Worm (Caenorhabditis elegans) whole organism, L1 larva: Measurements from ENCODE around the gene K09C6.9.
A peak's percentile ranks its signal among the peaks of the same experiment; 100 is the strongest.

ENCODE experiments used
- C16A3.4 ChIP-seq: fragments of 150-350 bp; optimal IDR thresholded peaks from 2 replicates; lab custom pipeline; 2014; ENCODE audit warnings: missing biosample characterization, missing genetic modification characterization
- C34B4.2 ChIP-seq: sonication (generic microtip); optimal IDR thresholded peaks from 2 replicates; lab custom pipeline; 2017; ENCODE audit warnings: mild to moderate bottlenecking, missing genetic modification characterization, missing compliant biosample characterization
- Y116A8C.19 ChIP-seq: sonication (generic microtip); optimal IDR thresholded peaks from 2 replicates; lab custom pipeline; 2016; ENCODE audit warnings: missing compliant biosample characterization, missing genetic modification characterization, borderline replicate concordance
- alr-1 ChIP-seq: fragments of 200-800 bp; sonication (Bioruptor generic); optimal IDR thresholded peaks from 2 replicates; lab custom pipeline; 2018; ENCODE audit warnings: borderline replicate concordance, mild to moderate bottlenecking, missing genetic modification characterization, missing compliant biosample characterization
- aly-2 ChIP-seq: fragments of 150-350 bp; optimal IDR thresholded peaks from 2 replicates; lab custom pipeline; 2014; ENCODE audit warnings: missing biosample characterization, missing genetic modification characterization
- ama-1 ChIP-seq: fragments of 150-350 bp; optimal IDR thresholded peaks from 2 replicates; lab custom pipeline; 2014
- ceh-63 ChIP-seq: fragments of 200-800 bp; sonication (Bioruptor generic); optimal IDR thresholded peaks from 2 replicates; lab custom pipeline; 2018; ENCODE audit warnings: mild to moderate bottlenecking, missing genetic modification characterization, missing compliant biosample characterization
- ceh-8 ChIP-seq: fragments of 200-800 bp; sonication (Bioruptor generic); optimal IDR thresholded peaks from 2 replicates; lab custom pipeline; 2018; ENCODE audit warnings: mild to moderate bottlenecking, missing genetic modification characterization, moderate library complexity, missing compliant biosample characterization
- ceh-82 ChIP-seq, 3 experiments: fragments of 150-350 bp in 1 of 3; sonication (generic microtip) in 2 of 3; optimal IDR thresholded peaks; 2 replicates each; lab custom pipeline; 2014 to 2017; ENCODE audit warnings: missing biosample characterization in 3 of 3, missing genetic modification characterization in 3 of 3
- ceh-90 ChIP-seq: sonication (generic microtip); optimal IDR thresholded peaks from 2 replicates; lab custom pipeline; 2016; ENCODE audit warnings: missing genetic modification characterization, missing compliant biosample characterization
- dpl-1 ChIP-seq, 3 experiments: fragments of 150-350 bp in 2 of 3; sonication (generic microtip) in 1 of 3; optimal IDR thresholded peaks; 2 replicates each; lab custom pipeline; 2014 to 2017; ENCODE audit warnings: missing biosample characterization in 3 of 3, missing genetic modification characterization in 3 of 3, missing genetic modification reagents in 3 of 3
- efl-1 ChIP-seq, 4 experiments: fragments of 150-350 bp; optimal IDR thresholded peaks in 3 of 4; peaks in 1 of 4; 1 replicate in 1 of 4; 2 replicates in 3 of 4; lab custom pipeline; 2014; ENCODE audit warnings: missing biosample characterization in 2 of 4, missing genetic modification characterization in 2 of 4, missing genetic modification reagents in 2 of 4
- efl-3 ChIP-seq: fragments of 200-800 bp; sonication (Bioruptor generic); optimal IDR thresholded peaks from 2 replicates; lab custom pipeline; 2018; ENCODE audit warnings: mild to moderate bottlenecking, missing genetic modification characterization, missing compliant biosample characterization
- elt-2 ChIP-seq: sonication (generic microtip); optimal IDR thresholded peaks from 2 replicates; lab custom pipeline; 2016; ENCODE audit warnings: missing genetic modification characterization, mild to moderate bottlenecking, inconsistent platforms, missing compliant biosample characterization, missing genetic modification reagents
- hlh-4 ChIP-seq: sonication (generic microtip); optimal IDR thresholded peaks from 2 replicates; lab custom pipeline; 2016; ENCODE audit warnings: mild to moderate bottlenecking, missing genetic modification characterization, missing compliant biosample characterization
- hpl-2 ChIP-seq: fragments of 150-350 bp; optimal IDR thresholded peaks from 2 replicates; lab custom pipeline; 2014; ENCODE audit warnings: missing biosample characterization, missing genetic modification reagents, missing genetic modification characterization
- irx-1 ChIP-seq: sonication (generic microtip); optimal IDR thresholded peaks from 2 replicates; lab custom pipeline; 2016; ENCODE audit warnings: missing genetic modification characterization, missing compliant biosample characterization
- lin-15B ChIP-seq: fragments of 150-350 bp; sonication (generic microtip); optimal IDR thresholded peaks from 3 replicates; lab custom pipeline; 2014; ENCODE audit warnings: missing biosample characterization, missing genetic modification characterization
- lir-3 ChIP-seq: sonication (generic microtip); optimal IDR thresholded peaks from 2 replicates; lab custom pipeline; 2016; ENCODE audit warnings: mild to moderate bottlenecking, missing genetic modification characterization, moderate library complexity, missing compliant biosample characterization; ENCODE audit not compliant: poor library complexity
- lsy-2 ChIP-seq, 2 experiments: fragments of 150-350 bp; optimal IDR thresholded peaks; 2 replicates each; lab custom pipeline; 2014; ENCODE audit warnings: missing biosample characterization in 2 of 2, missing genetic modification characterization in 2 of 2
- mab-9 ChIP-seq: fragments of 200-800 bp; sonication (Bioruptor generic); IDR thresholded peaks from 2 replicates; pipeline ENCODE4 v1.3.6; 2022; ENCODE audit warnings: missing genetic modification reagents, missing genetic modification characterization, missing compliant biosample characterization
- mef-2 ChIP-seq: fragments of 150-350 bp; optimal IDR thresholded peaks from 2 replicates; lab custom pipeline; 2014; ENCODE audit warnings: missing biosample characterization, missing genetic modification characterization
- nhr-12 ChIP-seq: sonication (generic microtip); optimal IDR thresholded peaks from 2 replicates; lab custom pipeline; 2017; ENCODE audit warnings: missing biosample characterization, missing genetic modification characterization
- nhr-28 ChIP-seq: fragments of 150-350 bp; optimal IDR thresholded peaks from 2 replicates; lab custom pipeline; 2014; ENCODE audit warnings: missing biosample characterization, missing genetic modification characterization
- nhr-47 ChIP-seq: sonication (generic microtip); optimal IDR thresholded peaks from 2 replicates; lab custom pipeline; 2016; ENCODE audit warnings: mild to moderate bottlenecking, missing genetic modification characterization, moderate library complexity, missing compliant biosample characterization
- nhr-71 ChIP-seq: sonication (generic microtip); optimal IDR thresholded peaks from 2 replicates; lab custom pipeline; 2016; ENCODE audit warnings: mild to moderate bottlenecking, missing genetic modification characterization, moderate library complexity, missing compliant biosample characterization
- nhr-76 ChIP-seq: sonication (generic microtip); optimal IDR thresholded peaks from 2 replicates; lab custom pipeline; 2017; ENCODE audit warnings: missing biosample characterization, missing genetic modification characterization
- nhr-84 ChIP-seq: sonication (generic microtip); optimal IDR thresholded peaks from 2 replicates; lab custom pipeline; 2017; ENCODE audit warnings: missing biosample characterization, missing genetic modification characterization
- nhr-90 ChIP-seq: sonication (generic microtip); optimal IDR thresholded peaks from 2 replicates; lab custom pipeline; 2016; ENCODE audit warnings: mild to moderate bottlenecking, missing genetic modification characterization, missing compliant biosample characterization; ENCODE audit not compliant: poor library complexity
- pag-3 ChIP-seq: sonication (generic microtip); optimal IDR thresholded peaks from 2 replicates; lab custom pipeline; 2017; ENCODE audit warnings: missing genetic modification characterization, mild to moderate bottlenecking, missing compliant biosample characterization, antibody characterized with exemption, borderline replicate concordance; ENCODE audit not compliant: insufficient read depth
- pax-3 ChIP-seq: fragments of 200-800 bp; sonication (Bioruptor generic); optimal IDR thresholded peaks from 2 replicates; lab custom pipeline; 2018; ENCODE audit warnings: mild to moderate bottlenecking, missing genetic modification characterization, moderate library complexity, missing compliant biosample characterization
- snpc-4 ChIP-seq: fragments of 150-350 bp; optimal IDR thresholded peaks from 2 replicates; lab custom pipeline; 2014; ENCODE audit warnings: missing biosample characterization, missing genetic modification characterization
- sox-4 ChIP-seq: sonication (generic microtip); optimal IDR thresholded peaks from 2 replicates; lab custom pipeline; 2016; ENCODE audit warnings: missing genetic modification characterization, missing compliant biosample characterization
- sup-37 ChIP-seq: fragments of 200-800 bp; sonication (Bioruptor generic); optimal IDR thresholded peaks from 2 replicates; lab custom pipeline; 2018; ENCODE audit warnings: mild to moderate bottlenecking, missing genetic modification characterization, missing compliant biosample characterization
- unc-130 ChIP-seq: fragments of 150-350 bp; optimal IDR thresholded peaks from 2 replicates; lab custom pipeline; 2017; ENCODE audit warnings: missing biosample characterization, missing genetic modification characterization, inconsistent platforms
- unc-98 ChIP-seq: fragments of 200-800 bp; sonication (Bioruptor generic); IDR thresholded peaks from 2 replicates; pipeline ENCODE4 v1.3.6; 2022; ENCODE audit warnings: missing genetic modification characterization, missing compliant biosample characterization
- xbp-1 ChIP-seq: sonication (generic microtip); optimal IDR thresholded peaks from 2 replicates; lab custom pipeline; 2016; ENCODE audit warnings: missing genetic modification characterization, missing compliant biosample characterization
- zip-4 ChIP-seq: fragments of 200-800 bp; sonication (Bioruptor generic); optimal IDR thresholded peaks from 2 replicates; lab custom pipeline; 2018; ENCODE audit warnings: mild to moderate bottlenecking, missing genetic modification characterization, moderate library complexity, missing compliant biosample characterization
- ztf-11 ChIP-seq, 2 experiments: sonication (generic microtip); optimal IDR thresholded peaks; 2 replicates each; lab custom pipeline; 2016 to 2017; ENCODE audit warnings: missing genetic modification characterization in 2 of 2, missing biosample characterization in 1 of 2, missing compliant biosample characterization in 1 of 2
- ztf-4 ChIP-seq: fragments of 150-350 bp; optimal IDR thresholded peaks from 2 replicates; lab custom pipeline; 2014; ENCODE audit warnings: missing biosample characterization, missing genetic modification characterization

The K09C6.9 gene

DNA sequence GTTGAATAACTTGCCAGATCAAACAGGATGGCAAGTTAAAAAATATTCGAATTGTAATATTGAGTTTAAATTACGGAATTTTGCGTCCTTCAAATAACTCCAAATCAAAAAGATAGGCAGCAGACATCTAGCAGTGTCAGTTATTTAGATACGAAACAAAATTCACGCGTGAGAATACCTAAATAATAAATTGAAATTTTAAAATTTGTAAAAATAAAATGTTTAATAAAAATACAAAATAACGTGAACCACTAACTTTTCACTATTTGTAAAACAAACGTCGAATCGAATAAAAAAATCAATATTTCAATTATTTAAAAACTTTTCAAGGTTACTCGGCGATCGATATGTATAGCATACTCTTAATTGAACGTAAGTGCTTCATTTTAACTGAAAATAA lies 21.1 kb upstream of the K09C6.9 start, which contains the start of gene T02B11.9:
Gene T02B11.9 (plus strand): TSS at position 301 of the 400 bp plus-strand sequence.
- TF ChIP-seq hlh-4: no peak
- TF ChIP-seq irx-1 (tag; lab: Kevin White, UChicago): no peak

ce11 chrV:871029-871428 lies 16.2 kb upstream of the K09C6.9 start, which contains the start of gene T02B11.4:
Gene T02B11.4, minus strand, starts transcription at chrV:871129.
- TF ChIP-seq hpl-2 (GFP tag; lab: Kevin White, UChicago) (no peak), Y116A8C.19 (tag; lab: Kevin White, UChicago) (no peak), ceh-8 (GFP tag; lab: Kevin White, UChicago) (no peak)

DNA sequence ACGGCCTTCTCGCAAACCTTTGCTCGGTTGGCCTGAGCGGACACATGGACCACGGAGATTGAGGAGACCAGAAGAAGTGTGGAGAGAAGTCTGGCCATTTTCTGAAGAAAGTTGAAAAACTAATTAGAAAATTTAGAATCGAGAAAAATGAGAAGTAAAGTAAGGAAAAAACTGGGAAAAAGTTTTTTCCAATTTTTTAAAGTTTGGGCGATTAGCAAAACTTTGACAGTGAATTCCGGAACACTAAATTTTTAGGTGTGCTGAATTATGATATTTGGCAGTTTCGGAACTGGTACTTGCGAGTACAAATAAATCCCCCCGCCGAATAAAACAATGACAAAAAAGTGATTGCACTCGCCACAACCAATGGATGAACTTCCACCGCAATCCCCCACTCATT lies 11.9 kb upstream of the K09C6.9 start, which contains the start of gene T02B11.3:
Gene T02B11.3 (minus strand): TSS at position 101 of the 400 bp plus-strand sequence.
- no peak for TF ChIP-seq ceh-63 (GFP tag; lab: Kevin White, UChicago)
- TF ChIP-seq nhr-84 (tag; lab: Kevin White, UChicago): no peak
- no peak for TF ChIP-seq unc-98 (GFP tag; lab: Robert Waterston, UW)
- no peak for TF ChIP-seq lir-3
- no peak for TF ChIP-seq xbp-1 (tag; lab: Kevin White, UChicago)
- TF ChIP-seq nhr-90 (tag; lab: Kevin White, UChicago): no peak
- TF ChIP-seq elt-2: no peak
- TF ChIP-seq ceh-8 (GFP tag; lab: Kevin White, UChicago): no peak
- TF ChIP-seq nhr-28 (tag; lab: Kevin White, UChicago): no peak
- TF ChIP-seq hpl-2 (GFP tag; lab: Kevin White, UChicago): no peak
- no peak for TF ChIP-seq mef-2 (tag; lab: Kevin White, UChicago)
- no peak for TF ChIP-seq pag-3 (tag; lab: Kevin White, UChicago)
- no peak for TF ChIP-seq nhr-71 (tag; lab: Kevin White, UChicago)
- TF ChIP-seq dpl-1 (GFP tag; optimal IDR thresholded peaks at IDR 0.05; lab: Kevin White, UChicago): no peak
- no peak for TF ChIP-seq aly-2
- no peak for TF ChIP-seq lin-15B (tag; lab: Kevin White, UChicago)
- no peak for TF ChIP-seq C16A3.4 (tag; lab: Kevin White, UChicago)
- TF ChIP-seq sup-37 (GFP tag; lab: Kevin White, UChicago): no peak
- TF ChIP-seq zip-4 (GFP tag; lab: Kevin White, UChicago): no peak

DNA sequence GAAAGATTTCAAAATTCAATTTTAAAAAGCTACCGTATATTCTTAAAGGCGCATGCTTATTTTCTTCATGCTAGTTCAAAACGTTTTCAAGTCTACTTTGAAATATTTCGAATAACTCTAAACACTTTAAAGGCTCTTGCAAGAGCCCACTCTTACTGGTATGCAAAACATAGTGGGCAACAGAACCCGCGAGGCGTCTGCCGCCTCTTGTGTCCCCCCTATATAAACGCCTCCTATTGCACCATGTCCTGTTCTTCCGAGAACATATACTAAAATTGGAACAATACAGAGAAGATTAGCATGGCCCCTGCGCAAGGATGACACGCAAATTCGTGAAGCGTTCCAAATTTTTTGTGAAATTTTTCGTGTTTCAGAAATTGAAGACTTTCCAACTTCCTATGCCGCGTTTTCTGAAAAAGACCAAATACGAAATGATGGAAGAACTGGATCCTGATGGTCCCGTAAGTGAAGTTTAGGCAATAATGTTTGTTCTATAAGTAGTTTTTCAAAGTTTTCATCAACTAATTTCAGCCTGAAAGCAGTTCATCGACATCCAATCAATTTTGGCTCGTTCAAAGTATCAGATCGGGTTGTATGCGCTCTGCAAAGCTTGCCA lies 4.1 kb upstream of the K09C6.9 start:
- TF ChIP-seq lsy-2 (tag; optimal IDR thresholded peaks at IDR 0.05; lab: Kevin White, UChicago) (no peak), efl-1 (optimal IDR thresholded peaks at IDR 0.05; lab: Kevin White, UChicago) (no peak), efl-1 (GFP tag; optimal IDR thresholded peaks at IDR 0.05 in 1 of 2; lab: Kevin White, UChicago) (no peak), efl-3 (GFP tag; lab: Kevin White, UChicago) (no peak), ztf-11 (tag; optimal IDR thresholded peaks at IDR 0.05; lab: Kevin White, UChicago) (no peak), nhr-12 (tag; lab: Kevin White, UChicago) (no peak), snpc-4 (tag; lab: Kevin White, UChicago) (peak; percentile 91), nhr-76 (tag; lab: Kevin White, UChicago) (no peak)

ce11 chrV:856549-856948 lies 1.7 kb upstream of the K09C6.9 start, which contains the start of gene K09C6.2:
Gene K09C6.2, plus strand, starts transcription at chrV:856849.
- no peak for TF ChIP-seq nhr-12 (tag; lab: Kevin White, UChicago)
- no peak for TF ChIP-seq C34B4.2 (tag; lab: Kevin White, UChicago)
- no peak for TF ChIP-seq ceh-82 (tag; optimal IDR thresholded peaks at IDR 0.05; lab: Kevin White, UChicago)
- TF ChIP-seq mab-9 (GFP tag; lab: Robert Waterston, UW): no peak
- no peak for TF ChIP-seq ama-1
- no peak for TF ChIP-seq ceh-8 (GFP tag; lab: Kevin White, UChicago)
- no peak for TF ChIP-seq zip-4 (GFP tag; lab: Kevin White, UChicago)
- no peak for TF ChIP-seq sox-4 (tag; lab: Kevin White, UChicago)
- no peak for TF ChIP-seq sup-37 (GFP tag; lab: Kevin White, UChicago)
- TF ChIP-seq unc-130 (tag; lab: Kevin White, UChicago): no peak
- TF ChIP-seq snpc-4 (tag; lab: Kevin White, UChicago): no peak
- TF ChIP-seq pax-3 (tag; lab: Kevin White, UChicago): no peak
- no peak for TF ChIP-seq nhr-28 (tag; lab: Kevin White, UChicago)
- TF ChIP-seq nhr-47 (tag; lab: Kevin White, UChicago): no peak
- TF ChIP-seq alr-1: no peak
- no peak for TF ChIP-seq aly-2
- no peak for TF ChIP-seq ceh-90
- TF ChIP-seq ztf-4: no peak
- TF ChIP-seq ztf-11 (tag; optimal IDR thresholded peaks at IDR 0.05; lab: Kevin White, UChicago): no peak
- no peak for TF ChIP-seq unc-98 (GFP tag; lab: Robert Waterston, UW)
